Worm (Caenorhabditis elegans) whole organism, L3 larva: ENCODE measurements around the gene F19C6.2.

Source experiments
- R02D3.7 ChIP-seq: fragments of 150-350 bp; optimal IDR thresholded peaks from 2 replicates; lab custom pipeline; 2014; ENCODE audit warnings: missing biosample characterization, missing genetic modification characterization
- ZK546.5 ChIP-seq: sonication (generic microtip); optimal IDR thresholded peaks from 2 replicates; lab custom pipeline; 2017; ENCODE audit warnings: missing biosample characterization, missing genetic modification characterization
- elt-3 ChIP-seq, 3 experiments: fragments of 150-350 bp in 1 of 3; sonication (generic microtip) in 2 of 3; optimal IDR thresholded peaks; 2 replicates in 2 of 3; 4 replicates in 1 of 3; lab custom pipeline; 2014 to 2017; ENCODE audit warnings: missing biosample characterization in 3 of 3, missing genetic modification characterization in 3 of 3
- nhr-25 ChIP-seq: sonication (generic microtip); optimal IDR thresholded peaks from 2 replicates; lab custom pipeline; 2017; ENCODE audit warnings: missing biosample characterization, missing genetic modification characterization
- nhr-67 ChIP-seq: fragments of 150-350 bp; optimal IDR thresholded peaks from 2 replicates; lab custom pipeline; 2014; ENCODE audit warnings: missing biosample characterization, missing genetic modification characterization
- pqm-1 ChIP-seq: fragments of 150-350 bp; optimal IDR thresholded peaks from 2 replicates; lab custom pipeline; 2017; ENCODE audit warnings: missing biosample characterization, missing genetic modification characterization, inconsistent platforms
- snpc-4 ChIP-seq: fragments of 150-350 bp; optimal IDR thresholded peaks from 2 replicates; lab custom pipeline; 2014; ENCODE audit warnings: missing biosample characterization, missing genetic modification characterization

DNA sequence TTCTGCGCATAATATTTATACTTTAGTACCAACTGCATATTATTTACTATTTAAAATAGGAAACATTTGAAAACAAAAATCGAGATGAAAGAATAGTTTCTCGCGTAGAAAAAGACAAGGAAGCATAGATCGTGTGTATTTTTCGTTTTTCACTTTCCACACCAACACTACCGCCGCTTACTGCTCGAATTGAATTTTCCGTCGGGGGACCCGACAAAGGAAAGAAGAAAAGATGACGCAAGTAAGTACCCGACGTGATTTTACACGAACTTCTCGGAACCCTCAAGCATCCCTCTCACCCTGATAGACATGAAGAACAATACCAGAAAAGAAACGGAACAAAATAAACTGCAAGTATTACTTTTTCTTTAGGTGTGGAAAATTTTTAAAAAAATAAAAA lies 19.5 kb upstream of the F19C6.2 start:
- no peak for TF ChIP-seq elt-3 (tag; optimal IDR thresholded peaks at IDR 0.05; lab: Kevin White, UChicago)
- no peak for TF ChIP-seq snpc-4 (tag; lab: Kevin White, UChicago)
- TF ChIP-seq pqm-1 (tag; lab: Kevin White, UChicago), result no peak
- TF ChIP-seq R02D3.7 (tag; lab: Kevin White, UChicago), result no peak
- TF ChIP-seq nhr-67 (tag; lab: Kevin White, UChicago), result no peak
- no peak for TF ChIP-seq ZK546.5
- TF ChIP-seq nhr-25 (tag; lab: Kevin White, UChicago), result no peak
